Fruit fly (Drosophila melanogaster): ENCODE measurements around the gene grn.

The grn gene

dm6 chr3R:8126316-8127150 lies 54.7 kb downstream of the grn start, which contains the start of the genes CG9667 and Arl8 (continued):
- TF ChIP-seq stwl (tag; optimal IDR thresholded peaks at IDR 0.05), result peak; percentile 83
- TF ChIP-seq Hmr (GFP tag; optimal IDR thresholded peaks at IDR 0.05), result peak; percentile 67
- TF ChIP-seq CG33557 (GFP tag; optimal IDR thresholded peaks at IDR 0.05), result peak; percentile 19
- TF ChIP-seq CG17612 (GFP tag; IDR thresholded peaks at IDR 0.05), result no peak
- peak; percentile 25 for TF ChIP-seq bab2 (GFP tag; optimal IDR thresholded peaks at IDR 0.05)
- peak; percentile 83 for TF ChIP-seq CG4617 (GFP tag; optimal IDR thresholded peaks at IDR 0.05; ENCODE audit: borderline replicate concordance)
- TF ChIP-seq wek (GFP tag; optimal IDR thresholded peaks at IDR 0.05), result no peak
- TF ChIP-seq run (tag; optimal IDR thresholded peaks at IDR 0.05), result no peak
- no peak for TF ChIP-seq CG9609 (GFP tag; optimal IDR thresholded peaks at IDR 0.05)
- no peak for TF ChIP-seq B-H1 (GFP tag; IDR thresholded peaks at IDR 0.05)
- no peak for TF ChIP-seq tna (GFP tag; IDR thresholded peaks at IDR 0.05; ENCODE audit: partially characterized antibody)
- no peak for TF ChIP-seq CG11723 (GFP tag; optimal IDR thresholded peaks at IDR 0.05)
- no peak for TF ChIP-seq CG30431 (GFP tag; optimal IDR thresholded peaks at IDR 0.05)
- TF ChIP-seq H2.0 (GFP tag; IDR thresholded peaks at IDR 0.05), result peak; percentile 32; the same call in 1 of the 2 replicates
- 0 out of 3 replicates have a peak, but pooled peaks have one; percentile 21 for TF ChIP-seq Mrtf (GFP tag; IDR thresholded peaks at IDR 0.05)
- peak; percentile 67 for TF ChIP-seq pzg (GFP tag; optimal IDR thresholded peaks at IDR 0.05)
- TF ChIP-seq pnt (GFP tag; optimal IDR thresholded peaks at IDR 0.05), result no peak
- TF ChIP-seq z (GFP tag; IDR thresholded peaks at IDR 0.05), result no peak
- TF ChIP-seq GATAe (GFP tag; conservative IDR thresholded peaks at IDR 0.05), result no peak
- peak; percentile 78 for TF ChIP-seq trem (tag; optimal IDR thresholded peaks at IDR 0.05)
- peak; percentile 27 for TF ChIP-seq CG18476 (GFP tag; optimal IDR thresholded peaks at IDR 0.05)
- peak; percentile 29 for TF ChIP-seq CG10462 (GFP tag; optimal IDR thresholded peaks at IDR 0.05)
- peak; percentile 70; the same call in 1 of the 2 replicates for TF ChIP-seq ranshi (GFP tag; IDR thresholded peaks at IDR 0.05)
- TF ChIP-seq CG10565 (GFP tag; optimal IDR thresholded peaks at IDR 0.05), result no peak
- TF ChIP-seq pan (optimal IDR thresholded peaks at IDR 0.05), result no peak
- peak in 1 of 2 experiments; percentile 54 for TF ChIP-seq pan (GFP tag; optimal IDR thresholded peaks at IDR 0.05 in 1 of 2, IDR thresholded peaks at IDR 0.05 in 1 of 2)
- peak; percentile 60 for TF ChIP-seq D19A (tag; optimal IDR thresholded peaks at IDR 0.05)
- no peak for TF ChIP-seq Kr (GFP tag; optimal IDR thresholded peaks at IDR 0.05)
- peak; percentile 79 for TF ChIP-seq CG9797 (GFP tag; optimal IDR thresholded peaks at IDR 0.05)
- peak; percentile 56 for TF ChIP-seq CG13296 (GFP tag; optimal IDR thresholded peaks at IDR 0.05)
- peak; percentile 41 for TF ChIP-seq CG7556 (GFP tag; optimal IDR thresholded peaks at IDR 0.05)
- no peak for TF ChIP-seq CG12219 (GFP tag; optimal IDR thresholded peaks at IDR 0.05)
- 0 out of 2 replicates have a peak, but pooled peaks have one; percentile 33 for TF ChIP-seq Awh (GFP tag; IDR thresholded peaks at IDR 0.05)
- TF ChIP-seq btn (GFP tag; optimal IDR thresholded peaks at IDR 0.05), result no peak
- peak; percentile 86 for TF ChIP-seq CG32532 (GFP tag; IDR thresholded peaks at IDR 0.05)
- peak; percentile 78 for TF ChIP-seq CG34422 (GFP tag; IDR thresholded peaks at IDR 0.05)
- TF ChIP-seq tgo (GFP tag; IDR thresholded peaks at IDR 0.05), result peak; percentile 67
- TF ChIP-seq jumu (GFP tag; optimal IDR thresholded peaks at IDR 0.05), result no peak
- peak; percentile 31 for TF ChIP-seq E2f2 (GFP tag; IDR thresholded peaks at IDR 0.05)
- peak; percentile 56 for TF ChIP-seq CG12769 (tag; optimal IDR thresholded peaks at IDR 0.05)
- no peak for TF ChIP-seq org-1 (GFP tag; optimal IDR thresholded peaks at IDR 0.05)
- TF ChIP-seq ase (GFP tag; IDR thresholded peaks at IDR 0.05), result no peak
- TF ChIP-seq tup (GFP tag; optimal IDR thresholded peaks at IDR 0.05), result no peak
- TF ChIP-seq dysf (GFP tag; IDR thresholded peaks at IDR 0.05), result peak; percentile 77
- TF ChIP-seq ken (GFP tag; IDR thresholded peaks at IDR 0.05), result peak; percentile 59; the same call in 1 of the 3 replicates
- TF ChIP-seq tap (tag; optimal IDR thresholded peaks at IDR 0.05), result peak; percentile 59
- no peak for TF ChIP-seq Doc2 (GFP tag; IDR thresholded peaks at IDR 0.05)
- peak; percentile 56 for TF ChIP-seq Sox100B (GFP tag; optimal IDR thresholded peaks at IDR 0.05)
- peak; percentile 65 for TF ChIP-seq CG12299 (tag; optimal IDR thresholded peaks at IDR 0.05)
- TF ChIP-seq sug (tag; optimal IDR thresholded peaks at IDR 0.05), result peak; percentile 78

Data from whole organism, embryonic.